Worm (Caenorhabditis elegans) whole organism, L3 larva: Measurements from ENCODE around the gene T13F2.2.

Experiments used
- aly-2 ChIP-seq: fragments of 150-350 bp; optimal IDR thresholded peaks from 2 replicates; lab custom pipeline; 2014; ENCODE audit warnings: missing biosample characterization, missing genetic modification characterization
- daf-12 ChIP-seq: fragments of 150-350 bp; optimal IDR thresholded peaks from 2 replicates; lab custom pipeline; 2014; ENCODE audit warnings: missing biosample characterization, missing genetic modification reagents, missing genetic modification characterization
- egl-27 ChIP-seq: sonication (generic microtip); optimal IDR thresholded peaks from 4 replicates; lab custom pipeline; 2017; ENCODE audit warnings: missing biosample characterization, missing genetic modification reagents, missing genetic modification characterization
- elt-3 ChIP-seq, 3 experiments: fragments of 150-350 bp in 1 of 3; sonication (generic microtip) in 2 of 3; optimal IDR thresholded peaks; 2 replicates in 2 of 3; 4 replicates in 1 of 3; lab custom pipeline; 2014 to 2017; ENCODE audit warnings: missing biosample characterization in 3 of 3, missing genetic modification characterization in 3 of 3
- fkh-2 ChIP-seq: fragments of 150-350 bp; optimal IDR thresholded peaks from 2 replicates; lab custom pipeline; 2014; ENCODE audit warnings: missing biosample characterization, missing genetic modification reagents, missing genetic modification characterization
- jun-1 ChIP-seq: fragments of 150-350 bp; optimal IDR thresholded peaks from 2 replicates; lab custom pipeline; 2014; ENCODE audit warnings: missing biosample characterization, missing genetic modification reagents, missing genetic modification characterization
- lin-39 ChIP-seq: fragments of 150-350 bp; optimal IDR thresholded peaks from 2 replicates; lab custom pipeline; 2018; ENCODE audit warnings: missing biosample characterization, missing genetic modification reagents, missing genetic modification characterization
- nhr-23 ChIP-seq: fragments of 150-350 bp; optimal IDR thresholded peaks from 2 replicates; lab custom pipeline; 2014; ENCODE audit warnings: missing biosample characterization, missing genetic modification reagents, missing genetic modification characterization
- nhr-43 ChIP-seq: sonication (generic microtip); optimal IDR thresholded peaks from 2 replicates; lab custom pipeline; 2016; ENCODE audit warnings: mild to moderate bottlenecking, missing genetic modification characterization, missing compliant biosample characterization; ENCODE audit not compliant: poor library complexity, severe bottlenecking
- pqm-1 ChIP-seq: fragments of 150-350 bp; optimal IDR thresholded peaks from 2 replicates; lab custom pipeline; 2017; ENCODE audit warnings: missing biosample characterization, missing genetic modification characterization, inconsistent platforms
- ztf-11 ChIP-seq: fragments of 150-350 bp; optimal IDR thresholded peaks from 2 replicates; lab custom pipeline; 2014; ENCODE audit warnings: missing biosample characterization, missing genetic modification characterization

DNA sequence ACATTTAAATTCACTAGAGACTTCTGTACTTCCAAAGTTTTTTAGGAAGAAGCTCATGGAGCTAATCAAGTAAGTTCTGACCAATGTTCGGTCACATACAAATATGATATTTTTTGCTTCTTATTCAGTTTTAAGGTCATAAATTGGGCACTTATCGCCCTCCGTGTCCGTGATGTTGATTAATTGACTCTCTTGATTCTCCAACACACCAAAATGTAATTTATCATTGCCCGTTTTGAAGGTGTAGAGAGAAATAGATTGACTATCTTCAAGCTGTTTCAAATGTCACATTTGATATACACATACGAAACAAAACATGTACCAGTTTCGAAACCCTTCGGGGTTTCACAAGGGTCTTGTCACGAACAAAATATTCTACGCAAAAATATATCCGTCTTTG is 6.4 kb downstream of the T13F2.2 start:
- TF ChIP-seq jun-1 (tag; lab: Kevin White, UChicago) (no peak), elt-3 (tag; optimal IDR thresholded peaks at IDR 0.05; lab: Kevin White, UChicago) (no peak), egl-27 (no peak), nhr-23 (tag; lab: Kevin White, UChicago) (no peak), ztf-11 (no peak), pqm-1 (tag; lab: Kevin White, UChicago) (no peak), aly-2 (tag; lab: Kevin White, UChicago) (no peak), nhr-43 (tag; lab: Kevin White, UChicago) (no peak), daf-12 (tag; lab: Kevin White, UChicago) (no peak), fkh-2 (tag; lab: Kevin White, UChicago) (no peak), lin-39 (tag; lab: Kevin White, UChicago) (peak; percentile 60)
